Fruit fly (Drosophila melanogaster): ENCODE measurements around the gene naz.

The naz gene

dm6 chr3R:18283441-18283840 is 45.3 kb downstream of the naz start, which contains the start of the genes CG14312 and CG8064 (continued):
- TF ChIP-seq Scr (GFP tag; IDR thresholded peaks at IDR 0.05; ENCODE audit: partially characterized antibody) (peak; percentile 64), Hr51 (GFP tag; optimal IDR thresholded peaks at IDR 0.05) (peak in 1 of 2 experiments; percentile 75), eyg (GFP tag; optimal IDR thresholded peaks at IDR 0.05) (no peak), onecut (GFP tag; IDR thresholded peaks at IDR 0.05) (peak; percentile 48), nerfin-1 (tag; optimal IDR thresholded peaks at IDR 0.05) (no peak), Ets97D (GFP tag; optimal IDR thresholded peaks at IDR 0.05) (peak; percentile 62), CG1233 (GFP tag; optimal IDR thresholded peaks at IDR 0.05) (no peak), lov (optimal IDR thresholded peaks at IDR 0.05) (no peak), lov (GFP tag; IDR thresholded peaks at IDR 0.05) (no peak), danr (GFP tag; IDR thresholded peaks at IDR 0.05) (no peak), CG30431 (GFP tag; optimal IDR thresholded peaks at IDR 0.05) (no peak), HLH4C (GFP tag; IDR thresholded peaks at IDR 0.05; ENCODE audit: partially characterized antibody) (peak; percentile 66), Fer2 (tag; optimal IDR thresholded peaks at IDR 0.05) (no peak), CG12071 (GFP tag; optimal IDR thresholded peaks at IDR 0.05) (no peak), CG15601 (tag; optimal IDR thresholded peaks at IDR 0.05) (peak; percentile 4), CG30020 (tag; optimal IDR thresholded peaks at IDR 0.05) (no peak), Poxn (GFP tag; IDR thresholded peaks at IDR 0.05) (no peak), gem (tag; optimal IDR thresholded peaks at IDR 0.05) (no peak), CG7839 (tag; optimal IDR thresholded peaks at IDR 0.05) (no peak), nerfin-2 (GFP tag; IDR thresholded peaks at IDR 0.05; ENCODE audit: partially characterized antibody) (peak; percentile 30; the same call in 1 of the 2 replicates), hbn (GFP tag; IDR thresholded peaks at IDR 0.05; ENCODE audit: partially characterized antibody) (peak; percentile 65), vvl (GFP tag; IDR thresholded peaks at IDR 0.05) (0 out of 2 replicates have a peak, but pooled peaks have one; percentile 25), lmd (GFP tag; IDR thresholded peaks at IDR 0.05) (no peak), CG8924 (tag; optimal IDR thresholded peaks at IDR 0.05) (no peak), Six4 (GFP tag; optimal IDR thresholded peaks at IDR 0.05) (no peak), CG18011 (GFP tag; optimal IDR thresholded peaks at IDR 0.05) (peak; percentile 3), dm (GFP tag; optimal IDR thresholded peaks at IDR 0.05) (peak; percentile 95), CG14965 (GFP tag; optimal IDR thresholded peaks at IDR 0.05; ENCODE audit: borderline replicate concordance) (no peak), Drgx (GFP tag; IDR thresholded peaks at IDR 0.05) (no peak), ranshi (GFP tag; IDR thresholded peaks at IDR 0.05) (no peak), BEAF-32 (GFP tag; optimal IDR thresholded peaks at IDR 0.05) (peak; percentile 77), CTCF (GFP tag; optimal IDR thresholded peaks at IDR 0.05) (no peak), CG13424 (tag; optimal IDR thresholded peaks at IDR 0.05) (no peak), unpg (GFP tag; optimal IDR thresholded peaks at IDR 0.05) (no peak), HmgZ (tag; optimal IDR thresholded peaks at IDR 0.05) (peak; percentile 69), phol (tag; optimal IDR thresholded peaks at IDR 0.05) (peak; percentile 15), CG9215 (GFP tag; IDR thresholded peaks at IDR 0.05) (no peak), sug (tag; optimal IDR thresholded peaks at IDR 0.05) (no peak), CG3281 (GFP tag; optimal IDR thresholded peaks at IDR 0.05) (no peak), Sry-β (GFP tag; optimal IDR thresholded peaks at IDR 0.05) (no peak), CG16863 (GFP tag; optimal IDR thresholded peaks at IDR 0.05) (no peak), Aef1 (GFP tag; IDR thresholded peaks at IDR 0.05) (no peak), CG3847 (GFP tag; IDR thresholded peaks at IDR 0.05) (peak; percentile 76), CG12104 (GFP tag; optimal IDR thresholded peaks at IDR 0.05) (no peak), Adf1 (GFP tag; IDR thresholded peaks at IDR 0.05) (no peak), CG6791 (GFP tag; IDR thresholded peaks at IDR 0.05; ENCODE audit: partially characterized antibody) (peak; percentile 78), Ravus (GFP tag; IDR thresholded peaks at IDR 0.05) (no peak), CG7357 (GFP tag; IDR thresholded peaks at IDR 0.05) (no peak), kay (GFP tag; optimal IDR thresholded peaks at IDR 0.05) (no peak), al (GFP tag; IDR thresholded peaks at IDR 0.05) (no peak), z (GFP tag; IDR thresholded peaks at IDR 0.05) (no peak), Sry-δ (GFP tag; optimal IDR thresholded peaks at IDR 0.05) (peak; percentile 94)

All from whole organism, embryonic.